Fruit fly (Drosophila melanogaster) whole organism, wandering third instar larva: ENCODE results near the gene CG6739.

ENCODE experiments used
- Dif ChIP-seq: fragments of 200-275, 200-300 bp; sonication (Bioruptor generic); optimal IDR thresholded peaks from 2 replicates; lab custom pipeline; 2018; ENCODE audit warnings: missing biosample characterization, missing genetic modification characterization; ENCODE audit not compliant: partially characterized antibody
- HLH106 ChIP-seq: fragments of 200-800 bp; optimal IDR thresholded peaks from 3 replicates; lab custom pipeline; 2019; ENCODE audit warnings: missing biosample characterization, mild to moderate bottlenecking, missing genetic modification characterization, moderate library complexity
- N ChIP-seq: fragments of >200 bp; optimal IDR thresholded peaks from 2 replicates; lab custom pipeline; 2018; ENCODE audit warnings: missing biosample characterization, missing external identifiers, missing genetic modification characterization
- Rel ChIP-seq, 2 experiments: fragments of 200-800 bp; sonication (Bioruptor generic) in 1 of 2; optimal IDR thresholded peaks; 2 replicates in 1 of 2; 3 replicates in 1 of 2; lab custom pipeline; 2016 to 2019; ENCODE audit warnings: mild to moderate bottlenecking in 2 of 2, missing biosample characterization in 2 of 2, missing genetic modification characterization in 2 of 2, moderate library complexity in 1 of 2
- br ChIP-seq: fragments of 200-800 bp; sonication (Bioruptor generic); optimal IDR thresholded peaks from 2 replicates; lab custom pipeline; 2016; ENCODE audit warnings: missing biosample characterization, missing genetic modification characterization
- sage ChIP-seq: fragments of 200-800 bp; sonication (Bioruptor generic); optimal IDR thresholded peaks from 2 replicates; lab custom pipeline; 2016; ENCODE audit warnings: missing biosample characterization, mild to moderate bottlenecking, missing genetic modification characterization
- usp ChIP-seq: fragments of >200 bp; optimal IDR thresholded peaks from 2 replicates; lab custom pipeline; 2017; ENCODE audit warnings: missing biosample characterization, missing genetic modification characterization

- no peak for TF ChIP-seq Dif
- TF ChIP-seq N (GFP tag; lab: Kevin White, UChicago): no peak
- no peak for TF ChIP-seq br (GFP tag; lab: Kevin White, UChicago)
- no peak for TF ChIP-seq HLH106 (tag; lab: Kevin White, UChicago)
- no peak for TF ChIP-seq sage (GFP tag; lab: Kevin White, UChicago)
- no peak for TF ChIP-seq Rel (GFP tag; optimal IDR thresholded peaks at IDR 0.05; lab: Kevin White, UChicago)
- no peak for TF ChIP-seq Rel (tag; optimal IDR thresholded peaks at IDR 0.05; lab: Kevin White, UChicago)
- no peak for TF ChIP-seq usp (GFP tag; lab: Kevin White, UChicago)
Measured at dm6 chr2L:7616830-7617229, 8.6 kb downstream of the CG6739 start.
